Worm (Caenorhabditis elegans) whole organism, early embryonic: Measurements from ENCODE around the gene K03H9.3.

Source experiments
- B0310.2 ChIP-seq: sonication (generic microtip); optimal IDR thresholded peaks from 2 replicates; lab custom pipeline; 2016; ENCODE audit warnings: mild to moderate bottlenecking, missing genetic modification characterization, missing compliant biosample characterization
- ama-1 ChIP-seq: fragments of 150-350 bp; optimal IDR thresholded peaks from 2 replicates; lab custom pipeline; 2014
- ceh-36 ChIP-seq: sonication (generic microtip); optimal IDR thresholded peaks from 2 replicates; lab custom pipeline; 2016; ENCODE audit warnings: missing genetic modification characterization, inconsistent platforms, missing compliant biosample characterization
- ets-7 ChIP-seq: sonication (generic microtip); optimal IDR thresholded peaks from 2 replicates; lab custom pipeline; 2016; ENCODE audit warnings: missing genotype, missing genetic modification characterization, missing compliant biosample characterization
- flt-1 ChIP-seq: fragments of 200-800 bp; sonication (Bioruptor generic); IDR thresholded peaks from 2 replicates; pipeline ENCODE4 v1.3.6; 2022; ENCODE audit warnings: missing genetic modification characterization, missing compliant biosample characterization
- hmbx-1 ChIP-seq: sonication (generic microtip); optimal IDR thresholded peaks from 2 replicates; lab custom pipeline; 2016; ENCODE audit warnings: mild to moderate bottlenecking, missing genetic modification characterization, missing compliant biosample characterization
- pes-1 ChIP-seq: fragments of 200-800 bp; sonication (Bioruptor generic); IDR thresholded peaks from 2 replicates; pipeline ENCODE4 v1.3.6; 2022; ENCODE audit warnings: missing genetic modification reagents, missing genetic modification characterization, missing compliant biosample characterization

ce11 chrII:6401649-6402048, 21.3 kb upstream of the K03H9.3 start, which contains the start of gene btb-2:
- TF ChIP-seq B0310.2 (tag; lab: Kevin White, UChicago) (no peak), ama-1 (no peak), flt-1 (GFP tag; lab: Robert Waterston, UW) (no peak), hmbx-1 (tag; lab: Kevin White, UChicago) (no peak), ets-7 (tag; lab: Kevin White, UChicago) (no peak), pes-1 (GFP tag; lab: Robert Waterston, UW) (no peak), ceh-36 (no peak)
